Worm (Caenorhabditis elegans): ENCODE results near the gene ucr-2.3.
A peak's percentile ranks its signal among the peaks of the same experiment; 100 is the strongest.

ce11 chrIII:881460-881859 lies 1.8 kb downstream of the ucr-2.3 start:
- TF ChIP-seq dao-5 (tag; optimal IDR thresholded peaks at IDR 0.05): peak; percentile 44
- TF ChIP-seq him-1 (tag; optimal IDR thresholded peaks at IDR 0.05): no peak
- no peak for TF ChIP-seq W03F9.2 (tag; optimal IDR thresholded peaks at IDR 0.05)

Data from whole organism, L4/young adult.